Worm (Caenorhabditis elegans): Measurements from ENCODE around the gene K03B4.1.

DNA sequence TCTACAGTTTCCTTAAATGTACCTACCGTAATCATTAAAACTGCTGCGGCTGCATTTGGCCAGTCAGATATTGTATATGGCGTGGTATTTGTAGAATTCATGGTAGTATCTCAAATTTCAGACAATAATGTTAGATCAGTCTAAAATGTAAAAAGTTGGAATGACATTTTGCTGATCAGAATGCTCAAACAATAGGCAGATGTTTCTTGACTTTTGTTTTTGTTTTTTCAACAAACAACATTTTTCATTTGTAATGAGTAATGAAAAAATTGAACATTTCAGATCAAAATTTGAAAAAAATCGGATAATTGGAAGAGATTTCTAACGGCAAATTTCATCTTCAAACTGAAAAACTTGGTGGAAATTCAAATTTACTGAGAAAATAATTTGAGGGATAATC is 20.5 kb upstream of the K03B4.1 start, which contains the start of gene srx-77:
- TF ChIP-seq lsy-2 (tag; optimal IDR thresholded peaks at IDR 0.05) = no peak
- no peak for TF ChIP-seq ztf-11 (tag; optimal IDR thresholded peaks at IDR 0.05)
- no peak for TF ChIP-seq unc-62 (GFP tag; optimal IDR thresholded peaks at IDR 0.05)
- no peak for TF ChIP-seq unc-39 (tag; optimal IDR thresholded peaks at IDR 0.05)
- TF ChIP-seq lin-13 (GFP tag; optimal IDR thresholded peaks at IDR 0.05) = no peak
- TF ChIP-seq blmp-1 (tag; optimal IDR thresholded peaks at IDR 0.05; ENCODE audit: insufficient read depth) = no peak
- TF ChIP-seq ama-1 (optimal IDR thresholded peaks at IDR 0.05) = no peak
- no peak for TF ChIP-seq R02D3.7 (tag; optimal IDR thresholded peaks at IDR 0.05)
- no peak for TF ChIP-seq ztf-4 (tag; optimal IDR thresholded peaks at IDR 0.05)
- no peak for TF ChIP-seq dmd-4 (tag; optimal IDR thresholded peaks at IDR 0.05)
- no peak for TF ChIP-seq ztf-1 (GFP tag; conservative IDR thresholded peaks at IDR 0.05)
- TF ChIP-seq nhr-77 (tag; optimal IDR thresholded peaks at IDR 0.05) = no peak
- no peak for TF ChIP-seq nhr-11 (tag; optimal IDR thresholded peaks at IDR 0.05)
